Fruit fly (Drosophila melanogaster): ENCODE results near the gene Ptth.

DNA sequence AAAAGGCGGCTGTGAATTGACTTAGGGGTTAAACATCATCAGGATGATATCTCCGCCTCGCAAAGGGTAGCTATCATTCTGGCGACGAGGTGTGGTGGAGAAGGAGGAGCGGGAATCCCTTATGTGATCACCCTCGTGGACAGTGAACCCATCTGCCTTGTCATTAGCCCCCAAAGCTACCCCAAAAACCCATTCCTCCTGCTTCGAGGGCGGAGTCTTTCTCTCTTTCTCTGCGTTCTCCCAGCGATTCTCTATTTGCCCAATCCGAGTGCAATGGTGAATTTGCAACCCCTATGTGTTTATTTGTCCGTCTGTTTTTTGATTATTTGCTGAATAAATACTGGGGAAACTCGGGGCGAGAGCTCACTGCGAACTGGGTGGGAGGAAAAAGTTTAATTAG lies 8.6 kb upstream of the Ptth start:
- TF ChIP-seq CTCF (optimal IDR thresholded peaks at IDR 0.05) (no peak), CG8478 (optimal IDR thresholded peaks at IDR 0.05) (no peak)

Data from S2 (cell line).